Worm (Caenorhabditis elegans) whole organism, midembryonic: Measurements from ENCODE around the gene Y25C1A.8.

ENCODE experiments used
- cog-1 ChIP-seq: sonication (generic microtip); optimal IDR thresholded peaks from 2 replicates; lab custom pipeline; 2016; ENCODE audit warnings: missing genetic modification characterization, missing compliant biosample characterization
- flt-1 ChIP-seq: fragments of 200-800 bp; sonication (Bioruptor generic); IDR thresholded peaks from 2 replicates; pipeline ENCODE4 v1.3.6; 2022; ENCODE audit warnings: missing genetic modification characterization, missing compliant biosample characterization

- TF ChIP-seq flt-1 (GFP tag; lab: Robert Waterston, UW) (no peak), cog-1 (tag; lab: Kevin White, UChicago) (no peak)
Measured at ce11 chrII:3067447-3067846, 9.3 kb downstream of the Y25C1A.8 start.
